Worm (Caenorhabditis elegans) whole organism, midembryonic: ENCODE measurements around the gene npr-43.

Experiments used
- T22C8.4 ChIP-seq: fragments of 200-800 bp; sonication (Bioruptor generic); IDR thresholded peaks from 2 replicates; pipeline ENCODE4 v1.3.6; 2022; ENCODE audit warnings: missing genetic modification characterization, missing compliant biosample characterization
- cog-1 ChIP-seq: sonication (generic microtip); optimal IDR thresholded peaks from 2 replicates; lab custom pipeline; 2016; ENCODE audit warnings: missing genetic modification characterization, missing compliant biosample characterization
- flt-1 ChIP-seq: fragments of 200-800 bp; sonication (Bioruptor generic); IDR thresholded peaks from 2 replicates; pipeline ENCODE4 v1.3.6; 2022; ENCODE audit warnings: missing genetic modification characterization, missing compliant biosample characterization
- klf-2 ChIP-seq: fragments of 200-800 bp; sonication (Bioruptor generic); conservative IDR thresholded peaks from 2 replicates; pipeline ENCODE4 v1.3.6; 2022; ENCODE audit warnings: missing genetic modification reagents, missing genetic modification characterization, missing compliant biosample characterization
- med-1 ChIP-seq: sonication (generic microtip); optimal IDR thresholded peaks from 2 replicates; lab custom pipeline; 2017; ENCODE audit warnings: missing genetic modification characterization, mild to moderate bottlenecking, missing compliant biosample characterization, antibody characterized with exemption, missing genetic modification reagents; ENCODE audit not compliant: insufficient read depth
- ref-1 ChIP-seq: fragments of 200-800 bp; sonication (Bioruptor generic); conservative IDR thresholded peaks from 2 replicates; pipeline ENCODE4 v1.3.6; 2022; ENCODE audit warnings: missing genetic modification reagents, missing genetic modification characterization, missing compliant biosample characterization
- tab-1 ChIP-seq: fragments of 200-800 bp; sonication (Bioruptor generic); IDR thresholded peaks from 2 replicates; pipeline ENCODE4 v1.3.6; 2022; ENCODE audit warnings: missing genetic modification characterization, missing compliant biosample characterization
- ztf-23 ChIP-seq: fragments of 200-800 bp; sonication (Bioruptor generic); IDR thresholded peaks from 2 replicates; pipeline ENCODE4 v1.3.6; 2022; ENCODE audit warnings: missing genetic modification reagents, missing genetic modification characterization, missing compliant biosample characterization
- ztf-29 ChIP-seq: fragments of 200-800 bp; sonication (Bioruptor generic); IDR thresholded peaks from 2 replicates; pipeline ENCODE4 v1.3.6; 2022; ENCODE audit warnings: missing genetic modification reagents, missing genetic modification characterization, missing compliant biosample characterization

The npr-43 gene

ce11 chrV:14358577-14358976, 20.3 kb downstream of the npr-43 start, which contains the start of gene Y49A3A.4:
Gene Y49A3A.4 (minus strand): TSS chrV:14358890.
- no peak for TF ChIP-seq cog-1

- TF ChIP-seq flt-1 (0 out of 2 replicates have a peak, but pooled peaks have one; percentile 34), cog-1 (peak; percentile 2), ztf-29 (GFP tag; lab: Robert Waterston, UW) (no peak)
Observed at ce11 chrV:14355738-14356368, 23.0 kb downstream of the npr-43 start, which contains the start of gene cyn-1. Gene cyn-1 (plus strand): TSS chrV:14356076.

- TF ChIP-seq klf-2 (GFP tag; lab: Robert Waterston, UW) (no peak), cog-1 (no peak), ref-1 (GFP tag; lab: Robert Waterston, UW) (no peak), tab-1 (GFP tag; lab: Robert Waterston, UW) (no peak), T22C8.4 (GFP tag; lab: Robert Waterston, UW) (no peak)
Observed at ce11 chrV:14354258-14354877, 24.5 kb downstream of the npr-43 start, which contains the start of gene Y49A3A.3. Gene Y49A3A.3 (plus strand): TSS chrV:14354410.

ce11 chrV:14352032-14352431, 26.9 kb downstream of the npr-43 start:
- TF ChIP-seq med-1 (GFP tag; lab: Kevin White, UChicago) (no peak), flt-1 (0 out of 2 replicates have a peak, but pooled peaks have one; percentile 57), ztf-23 (GFP tag; lab: Robert Waterston, UW) (no peak)

- TF ChIP-seq klf-2 (GFP tag; lab: Robert Waterston, UW) (no peak), cog-1 (no peak), ref-1 (GFP tag; lab: Robert Waterston, UW) (no peak), T22C8.4 (GFP tag; lab: Robert Waterston, UW) (no peak), ztf-29 (GFP tag; lab: Robert Waterston, UW) (no peak), ztf-23 (GFP tag; lab: Robert Waterston, UW) (no peak), tab-1 (GFP tag; lab: Robert Waterston, UW) (no peak)
Observed at ce11 chrV:14351629-14352028, 27.3 kb downstream of the npr-43 start, which contains the start of gene vha-13. Gene vha-13 (plus strand): TSS chrV:14351709.

- TF ChIP-seq ztf-23 (GFP tag; lab: Robert Waterston, UW) (no peak), flt-1 (peak; percentile 35; the same call in 1 of the 2 replicates), tab-1 (GFP tag; lab: Robert Waterston, UW) (no peak), med-1 (GFP tag; lab: Kevin White, UChicago) (no peak), cog-1 (no peak), klf-2 (GFP tag; lab: Robert Waterston, UW) (no peak)
Observed at ce11 chrV:14350949-14351348, 27.9 kb downstream of the npr-43 start.

ce11 chrV:14350498-14350897, 28.4 kb downstream of the npr-43 start:
- no peak for TF ChIP-seq klf-2 (GFP tag; lab: Robert Waterston, UW)
- TF ChIP-seq tab-1 (GFP tag; lab: Robert Waterston, UW), result no peak
- no peak for TF ChIP-seq med-1 (GFP tag; lab: Kevin White, UChicago)
- TF ChIP-seq ref-1 (GFP tag; lab: Robert Waterston, UW), result no peak
- no peak for TF ChIP-seq flt-1
- no peak for TF ChIP-seq ztf-29 (GFP tag; lab: Robert Waterston, UW)
- TF ChIP-seq cog-1, result no peak
- no peak for TF ChIP-seq T22C8.4 (GFP tag; lab: Robert Waterston, UW)
- TF ChIP-seq ztf-23 (GFP tag; lab: Robert Waterston, UW), result no peak

- TF ChIP-seq cog-1 (peak; percentile 84), ref-1 (GFP tag; lab: Robert Waterston, UW) (no peak), flt-1 (peak; percentile 78), klf-2 (GFP tag; lab: Robert Waterston, UW) (0 out of 2 replicates have a peak, but pooled peaks have one; percentile 54), T22C8.4 (GFP tag; lab: Robert Waterston, UW) (no peak), ztf-23 (GFP tag; lab: Robert Waterston, UW) (peak; percentile 77), med-1 (GFP tag; lab: Kevin White, UChicago) (no peak), ztf-29 (GFP tag; lab: Robert Waterston, UW) (no peak)
Observed at ce11 chrV:14347234-14347826, 31.6 kb downstream of the npr-43 start, which contains the start of gene cept-2. Gene cept-2 (plus strand): TSS chrV:14347766.

- no peak for TF ChIP-seq med-1 (GFP tag; lab: Kevin White, UChicago)
- no peak for TF ChIP-seq flt-1
- no peak for TF ChIP-seq T22C8.4 (GFP tag; lab: Robert Waterston, UW)
- TF ChIP-seq ref-1 (GFP tag; lab: Robert Waterston, UW), result no peak
- TF ChIP-seq klf-2 (GFP tag; lab: Robert Waterston, UW), result no peak
- no peak for TF ChIP-seq ztf-29 (GFP tag; lab: Robert Waterston, UW)
- TF ChIP-seq tab-1 (GFP tag; lab: Robert Waterston, UW), result no peak
- TF ChIP-seq ztf-23 (GFP tag; lab: Robert Waterston, UW), result no peak
- no peak for TF ChIP-seq cog-1
Observed at ce11 chrV:14341672-14342071, 37.2 kb downstream of the npr-43 start, which contains the start of gene F47B8.10. Gene F47B8.10 (plus strand): TSS chrV:14341972.

ce11 chrV:14336655-14337054, 42.2 kb downstream of the npr-43 start, which contains the start of gene srm-6:
Gene srm-6 (plus strand): TSS chrV:14336955.
- TF ChIP-seq klf-2 (GFP tag; lab: Robert Waterston, UW), result no peak
